Worm (Caenorhabditis elegans) whole organism, L1 larva: Measurements from ENCODE around the gene H10E21.1.

Source experiments
- C34B4.2 ChIP-seq: sonication (generic microtip); optimal IDR thresholded peaks from 2 replicates; lab custom pipeline; 2017; ENCODE audit warnings: mild to moderate bottlenecking, missing genetic modification characterization, missing compliant biosample characterization
- ceh-8 ChIP-seq: fragments of 200-800 bp; sonication (Bioruptor generic); optimal IDR thresholded peaks from 2 replicates; lab custom pipeline; 2018; ENCODE audit warnings: mild to moderate bottlenecking, missing genetic modification characterization, moderate library complexity, missing compliant biosample characterization
- ceh-82 ChIP-seq, 3 experiments: fragments of 150-350 bp in 1 of 3; sonication (generic microtip) in 2 of 3; optimal IDR thresholded peaks; 2 replicates each; lab custom pipeline; 2014 to 2017; ENCODE audit warnings: missing biosample characterization in 3 of 3, missing genetic modification characterization in 3 of 3
- ceh-88 ChIP-seq: fragments of 200-800 bp; sonication (Bioruptor generic); IDR thresholded peaks from 2 replicates; pipeline ENCODE4 v1.3.6; 2022; ENCODE audit warnings: missing genetic modification characterization, missing compliant biosample characterization
- ceh-90 ChIP-seq: sonication (generic microtip); optimal IDR thresholded peaks from 2 replicates; lab custom pipeline; 2016; ENCODE audit warnings: missing genetic modification characterization, missing compliant biosample characterization
- ces-1 ChIP-seq: fragments of 150-350 bp; optimal IDR thresholded peaks from 2 replicates; lab custom pipeline; 2014; ENCODE audit warnings: missing biosample characterization, missing genetic modification reagents, missing genetic modification characterization
- dpl-1 ChIP-seq, 3 experiments: fragments of 150-350 bp in 2 of 3; sonication (generic microtip) in 1 of 3; optimal IDR thresholded peaks; 2 replicates each; lab custom pipeline; 2014 to 2017; ENCODE audit warnings: missing biosample characterization in 3 of 3, missing genetic modification characterization in 3 of 3, missing genetic modification reagents in 3 of 3
- dsc-1 ChIP-seq: sonication (generic microtip); optimal IDR thresholded peaks from 2 replicates; lab custom pipeline; 2016; ENCODE audit warnings: mild to moderate bottlenecking, missing genetic modification characterization, missing compliant biosample characterization
- efl-1 ChIP-seq, 4 experiments: fragments of 150-350 bp; optimal IDR thresholded peaks in 3 of 4; peaks in 1 of 4; 1 replicate in 1 of 4; 2 replicates in 3 of 4; lab custom pipeline; 2014; ENCODE audit warnings: missing biosample characterization in 2 of 4, missing genetic modification characterization in 2 of 4, missing genetic modification reagents in 2 of 4
- egl-13 ChIP-seq: sonication (generic microtip); optimal IDR thresholded peaks from 2 replicates; lab custom pipeline; 2016; ENCODE audit warnings: missing genotype, missing genetic modification reagents, missing genetic modification characterization, missing compliant biosample characterization
- egl-27 ChIP-seq, 2 experiments: fragments of 150-350 bp in 1 of 2; sonication (generic microtip); optimal IDR thresholded peaks; 3 replicates each; lab custom pipeline; 2017 to 2018; ENCODE audit warnings: missing biosample characterization in 2 of 2, missing genetic modification characterization in 2 of 2, missing genetic modification reagents in 2 of 2
- elt-2 ChIP-seq: sonication (generic microtip); optimal IDR thresholded peaks from 2 replicates; lab custom pipeline; 2016; ENCODE audit warnings: missing genetic modification characterization, mild to moderate bottlenecking, inconsistent platforms, missing compliant biosample characterization, missing genetic modification reagents
- elt-3 ChIP-seq, 6 experiments: fragments of 150-350 bp in 1 of 6; sonication (generic microtip); optimal IDR thresholded peaks; 2 replicates each; lab custom pipeline; 2017 to 2018; ENCODE audit warnings: missing biosample characterization in 6 of 6, missing genetic modification characterization in 6 of 6, inconsistent platforms in 1 of 6
- fkh-10 ChIP-seq: sonication (generic microtip); optimal IDR thresholded peaks from 2 replicates; lab custom pipeline; 2017; ENCODE audit warnings: missing biosample characterization, missing genetic modification reagents, missing genetic modification characterization
- fkh-4 ChIP-seq: sonication (generic microtip); optimal IDR thresholded peaks from 2 replicates; lab custom pipeline; 2016; ENCODE audit warnings: missing compliant biosample characterization, missing genetic modification characterization, borderline replicate concordance
- fkh-8 ChIP-seq: sonication (generic microtip); optimal IDR thresholded peaks from 2 replicates; lab custom pipeline; 2016; ENCODE audit warnings: mild to moderate bottlenecking, missing genetic modification characterization, missing compliant biosample characterization
- fos-1 ChIP-seq: fragments of 150-350 bp; optimal IDR thresholded peaks from 2 replicates; lab custom pipeline; 2014; ENCODE audit warnings: missing biosample characterization, missing genetic modification characterization
- hlh-17 ChIP-seq: fragments of 200-800 bp; sonication (Bioruptor generic); optimal IDR thresholded peaks from 2 replicates; lab custom pipeline; 2018; ENCODE audit warnings: missing genetic modification characterization, mild to moderate bottlenecking, missing compliant biosample characterization, moderate library complexity, borderline replicate concordance
- lin-14 ChIP-seq: fragments of 200-800 bp; sonication (Bioruptor generic); optimal IDR thresholded peaks from 2 replicates; lab custom pipeline; 2018; ENCODE audit warnings: mild to moderate bottlenecking, missing genetic modification characterization, moderate library complexity, missing compliant biosample characterization
- lin-35 ChIP-seq, 2 experiments: fragments of 150-350 bp; optimal IDR thresholded peaks; 2 replicates each; lab custom pipeline; 2014; ENCODE audit warnings: missing biosample characterization in 2 of 2, missing genetic modification characterization in 2 of 2, missing genetic modification reagents in 2 of 2
- lir-3 ChIP-seq: sonication (generic microtip); optimal IDR thresholded peaks from 2 replicates; lab custom pipeline; 2016; ENCODE audit warnings: mild to moderate bottlenecking, missing genetic modification characterization, moderate library complexity, missing compliant biosample characterization; ENCODE audit not compliant: poor library complexity
- lsy-2 ChIP-seq, 2 experiments: fragments of 150-350 bp; optimal IDR thresholded peaks; 2 replicates each; lab custom pipeline; 2014; ENCODE audit warnings: missing biosample characterization in 2 of 2, missing genetic modification characterization in 2 of 2
- mab-9 ChIP-seq: fragments of 200-800 bp; sonication (Bioruptor generic); IDR thresholded peaks from 2 replicates; pipeline ENCODE4 v1.3.6; 2022; ENCODE audit warnings: missing genetic modification reagents, missing genetic modification characterization, missing compliant biosample characterization
- mep-1 ChIP-seq: fragments of 150-350 bp; optimal IDR thresholded peaks from 2 replicates; lab custom pipeline; 2014; ENCODE audit warnings: missing biosample characterization, missing genetic modification characterization
- nhr-11 ChIP-seq: fragments of 150-350 bp; optimal IDR thresholded peaks from 2 replicates; lab custom pipeline; 2014; ENCODE audit warnings: missing biosample characterization, missing genetic modification characterization
- nhr-20 ChIP-seq: sonication (generic microtip); optimal IDR thresholded peaks from 2 replicates; lab custom pipeline; 2016; ENCODE audit warnings: mild to moderate bottlenecking, missing genetic modification characterization, missing compliant biosample characterization
- nhr-47 ChIP-seq: sonication (generic microtip); optimal IDR thresholded peaks from 2 replicates; lab custom pipeline; 2016; ENCODE audit warnings: mild to moderate bottlenecking, missing genetic modification characterization, moderate library complexity, missing compliant biosample characterization
- nhr-71 ChIP-seq: sonication (generic microtip); optimal IDR thresholded peaks from 2 replicates; lab custom pipeline; 2016; ENCODE audit warnings: mild to moderate bottlenecking, missing genetic modification characterization, moderate library complexity, missing compliant biosample characterization
- nhr-85 ChIP-seq: sonication (generic microtip); peaks from one replicate; lab custom pipeline; 2016; ENCODE audit warnings: missing genetic modification characterization, inconsistent platforms, missing compliant biosample characterization
- nhr-90 ChIP-seq: sonication (generic microtip); optimal IDR thresholded peaks from 2 replicates; lab custom pipeline; 2016; ENCODE audit warnings: mild to moderate bottlenecking, missing genetic modification characterization, missing compliant biosample characterization; ENCODE audit not compliant: poor library complexity
- pax-3 ChIP-seq: fragments of 200-800 bp; sonication (Bioruptor generic); optimal IDR thresholded peaks from 2 replicates; lab custom pipeline; 2018; ENCODE audit warnings: mild to moderate bottlenecking, missing genetic modification characterization, moderate library complexity, missing compliant biosample characterization
- pqm-1 ChIP-seq: sonication (generic microtip); optimal IDR thresholded peaks from 3 replicates; lab custom pipeline; 2017; ENCODE audit warnings: missing biosample characterization, missing genetic modification characterization
- skn-1 ChIP-seq: fragments of 150-350 bp; optimal IDR thresholded peaks from 2 replicates; lab custom pipeline; 2014; ENCODE audit warnings: missing biosample characterization, missing genetic modification characterization
- snpc-4 ChIP-seq: fragments of 150-350 bp; optimal IDR thresholded peaks from 2 replicates; lab custom pipeline; 2014; ENCODE audit warnings: missing biosample characterization, missing genetic modification characterization
- sox-4 ChIP-seq: sonication (generic microtip); optimal IDR thresholded peaks from 2 replicates; lab custom pipeline; 2016; ENCODE audit warnings: missing genetic modification characterization, missing compliant biosample characterization
- swsn-7 ChIP-seq: sonication (generic microtip); optimal IDR thresholded peaks from 2 replicates; lab custom pipeline; 2016; ENCODE audit warnings: missing genetic modification characterization, missing compliant biosample characterization
- unc-30 ChIP-seq: sonication (generic microtip); optimal IDR thresholded peaks from 2 replicates; lab custom pipeline; 2017; ENCODE audit warnings: missing biosample characterization, missing genetic modification characterization
- unc-62 ChIP-seq: fragments of 150-350 bp; optimal IDR thresholded peaks from 2 replicates; lab custom pipeline; 2014; ENCODE audit warnings: missing biosample characterization, missing genetic modification reagents, missing genetic modification characterization
- unc-86 ChIP-seq: sonication (generic microtip); optimal IDR thresholded peaks from 2 replicates; lab custom pipeline; 2016; ENCODE audit warnings: missing genetic modification characterization, missing compliant biosample characterization
- vab-15 ChIP-seq: sonication (generic microtip); optimal IDR thresholded peaks from 2 replicates; lab custom pipeline; 2017; ENCODE audit warnings: missing genotype, mild to moderate bottlenecking, missing genetic modification characterization, missing compliant biosample characterization
- zag-1 ChIP-seq: fragments of 150-350 bp; optimal IDR thresholded peaks from 2 replicates; lab custom pipeline; 2014; ENCODE audit warnings: missing biosample characterization, missing genetic modification characterization
- ztf-11 ChIP-seq, 2 experiments: sonication (generic microtip); optimal IDR thresholded peaks; 2 replicates each; lab custom pipeline; 2016 to 2017; ENCODE audit warnings: missing genetic modification characterization in 2 of 2, missing biosample characterization in 1 of 2, missing compliant biosample characterization in 1 of 2

Gene H10E21.1

ce11 chrIII:28841-29240 is 13.3 kb downstream of the H10E21.1 start (continued):
- TF ChIP-seq vab-15 (tag; lab: Kevin White, UChicago), result no peak
- no peak for TF ChIP-seq skn-1 (tag; lab: Kevin White, UChicago)
- no peak for TF ChIP-seq C34B4.2
- TF ChIP-seq pqm-1 (tag; lab: Kevin White, UChicago), result no peak

DNA sequence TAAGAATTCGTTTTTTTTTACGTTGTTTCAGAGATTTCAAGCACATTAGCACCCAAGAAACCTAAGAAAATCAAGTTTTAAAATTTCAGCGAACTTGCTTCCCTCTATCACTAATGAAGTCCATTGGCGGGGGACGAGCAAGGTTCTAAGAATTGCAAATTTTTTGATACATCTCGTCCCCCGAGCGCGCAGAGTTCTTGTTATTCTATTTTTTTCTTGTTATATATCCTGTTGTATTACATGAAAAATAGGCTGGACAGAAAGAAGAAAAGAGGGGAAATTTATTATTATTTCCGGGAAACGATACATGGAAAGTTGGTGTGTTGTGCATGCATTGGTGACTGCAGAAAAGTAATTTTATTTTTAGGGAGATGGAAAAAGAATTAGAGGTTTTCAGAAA is 14.1 kb downstream of the H10E21.1 start:
- TF ChIP-seq swsn-7, result peak; percentile 10
- TF ChIP-seq ces-1 (GFP tag; lab: Kevin White, UChicago), result no peak
- peak; percentile 23 for TF ChIP-seq sox-4 (tag; lab: Kevin White, UChicago)
- no peak for TF ChIP-seq ceh-88 (GFP tag; lab: Robert Waterston, UW)
- TF ChIP-seq lin-35 (GFP tag; optimal IDR thresholded peaks at IDR 0.05; lab: Kevin White, UChicago), result no peak
- TF ChIP-seq fos-1 (tag; lab: Kevin White, UChicago), result no peak
- TF ChIP-seq fkh-10 (GFP tag; lab: Kevin White, UChicago), result no peak
- peak; percentile 65 for TF ChIP-seq nhr-71 (tag; lab: Kevin White, UChicago)
- TF ChIP-seq egl-27 (tag; optimal IDR thresholded peaks at IDR 0.05; lab: Kevin White, UChicago), result no peak
- TF ChIP-seq pqm-1 (tag; lab: Kevin White, UChicago), result no peak
- TF ChIP-seq egl-13 (tag; lab: Kevin White, UChicago), result peak; percentile 13
- TF ChIP-seq unc-86, result peak; percentile 68
- TF ChIP-seq nhr-47 (tag; lab: Kevin White, UChicago), result peak; percentile 52
- peak; percentile 65 for TF ChIP-seq fkh-8 (tag; lab: Kevin White, UChicago)
- TF ChIP-seq unc-62 (GFP tag; lab: Kevin White, UChicago), result no peak
- TF ChIP-seq lir-3, result no peak
- no peak for TF ChIP-seq ceh-8 (GFP tag; lab: Kevin White, UChicago)
- TF ChIP-seq lin-14 (GFP tag; lab: Kevin White, UChicago), result peak; percentile 55
- TF ChIP-seq mep-1 (tag; lab: Kevin White, UChicago), result peak; percentile 18
- TF ChIP-seq mab-9 (GFP tag; lab: Robert Waterston, UW), result no peak
- no peak for TF ChIP-seq hlh-17 (GFP tag; lab: Kevin White, UChicago)
- TF ChIP-seq dpl-1 (GFP tag; optimal IDR thresholded peaks at IDR 0.05; lab: Kevin White, UChicago), result no peak
- peak; percentile 24 for TF ChIP-seq dsc-1 (tag; lab: Kevin White, UChicago)

DNA sequence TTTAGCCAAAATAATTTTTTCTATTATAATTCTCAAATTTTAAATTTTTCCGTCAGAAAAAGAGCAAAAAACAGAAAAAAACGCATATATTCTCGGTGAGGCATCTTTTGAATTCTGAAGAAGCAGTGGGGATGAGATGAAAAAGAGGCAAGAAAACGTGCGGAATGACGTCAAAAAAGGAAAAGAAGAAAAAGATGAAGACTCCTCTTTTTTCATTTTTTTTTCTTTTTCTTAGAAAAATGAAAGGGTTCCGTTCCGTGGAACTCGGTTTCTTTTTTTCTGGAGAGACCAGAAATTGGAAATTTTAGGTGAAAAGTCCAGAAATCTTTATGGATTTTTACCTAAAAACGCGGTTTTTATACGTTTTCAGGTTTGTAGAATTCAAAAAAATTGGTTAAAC is 14.8 kb downstream of the H10E21.1 start:
- TF ChIP-seq pax-3 (tag; lab: Kevin White, UChicago) (peak; percentile 10), mep-1 (tag; lab: Kevin White, UChicago) (peak; percentile 40), unc-86 (peak; percentile 71), nhr-71 (tag; lab: Kevin White, UChicago) (peak; percentile 72), sox-4 (tag; lab: Kevin White, UChicago) (peak; percentile 26), fkh-8 (tag; lab: Kevin White, UChicago) (peak; percentile 55), lir-3 (no peak), fkh-10 (GFP tag; lab: Kevin White, UChicago) (peak; percentile 69), unc-30 (no peak), nhr-85 (tag; lab: Kevin White, UChicago) (peak; percentile 12), egl-13 (tag; lab: Kevin White, UChicago) (peak; percentile 58), nhr-90 (tag; lab: Kevin White, UChicago) (no peak), dpl-1 (GFP tag; optimal IDR thresholded peaks at IDR 0.05; lab: Kevin White, UChicago) (no peak), dsc-1 (tag; lab: Kevin White, UChicago) (peak; percentile 7), lin-14 (GFP tag; lab: Kevin White, UChicago) (peak; percentile 76), lsy-2 (tag; optimal IDR thresholded peaks at IDR 0.05; lab: Kevin White, UChicago) (peak; percentile 10 to 25), zag-1 (tag; lab: Kevin White, UChicago) (peak; percentile 43), nhr-47 (tag; lab: Kevin White, UChicago) (peak; percentile 65), swsn-7 (peak; percentile 38)

- TF ChIP-seq nhr-71 (tag; lab: Kevin White, UChicago) (peak; percentile 55), fkh-4 (tag; lab: Kevin White, UChicago) (no peak), pqm-1 (tag; lab: Kevin White, UChicago) (no peak), egl-27 (tag; optimal IDR thresholded peaks at IDR 0.05; lab: Kevin White, UChicago) (no peak), ceh-90 (no peak), elt-2 (tag; lab: Kevin White, UChicago) (no peak), ztf-11 (tag; optimal IDR thresholded peaks at IDR 0.05; lab: Kevin White, UChicago) (no peak), nhr-47 (tag; lab: Kevin White, UChicago) (peak; percentile 43), ceh-8 (GFP tag; lab: Kevin White, UChicago) (peak; percentile 10), nhr-20 (tag; lab: Kevin White, UChicago) (peak; percentile 9), lin-35 (GFP tag; optimal IDR thresholded peaks at IDR 0.05; lab: Kevin White, UChicago) (no peak), efl-1 (optimal IDR thresholded peaks at IDR 0.05; lab: Kevin White, UChicago) (no peak), efl-1 (GFP tag; optimal IDR thresholded peaks at IDR 0.05 in 1 of 2; lab: Kevin White, UChicago) (no peak), snpc-4 (tag; lab: Kevin White, UChicago) (no peak), nhr-11 (no peak), hlh-17 (GFP tag; lab: Kevin White, UChicago) (no peak), swsn-7 (no peak), ceh-82 (tag; optimal IDR thresholded peaks at IDR 0.05; lab: Kevin White, UChicago) (no peak), elt-3 (tag; optimal IDR thresholded peaks at IDR 0.05; lab: Kevin White, UChicago) (no peak), pax-3 (tag; lab: Kevin White, UChicago) (no peak), nhr-90 (tag; lab: Kevin White, UChicago) (no peak)
These were observed 16.0 kb downstream of the H10E21.1 start for ce11 chrIII:31600-31999.
